Fruit fly (Drosophila melanogaster) whole organism, prepupa: ENCODE data around the gene CG9021.

ENCODE experiments used
- Blimp-1 ChIP-seq: fragments of 200-800 bp; sonication (Bioruptor generic); optimal IDR thresholded peaks from 3 replicates; lab custom pipeline; 2017; ENCODE audit warnings: missing biosample characterization, missing genetic modification characterization, mild to moderate bottlenecking, moderate library complexity, missing genetic modification reagents
- CG10669 ChIP-seq: fragments of 200-800 bp; sonication (Bioruptor generic); optimal IDR thresholded peaks from 3 replicates; lab custom pipeline; 2018; ENCODE audit warnings: missing biosample characterization, mild to moderate bottlenecking, missing genetic modification characterization, moderate library complexity
- CG32006 ChIP-seq: fragments of 200-800 bp; sonication (Bioruptor generic); optimal IDR thresholded peaks from 3 replicates; lab custom pipeline; 2017; ENCODE audit warnings: missing biosample characterization, mild to moderate bottlenecking, missing genetic modification characterization
- CG8319 ChIP-seq: fragments of 200-800 bp; sonication (Bioruptor generic); optimal IDR thresholded peaks from 3 replicates; lab custom pipeline; 2016; ENCODE audit warnings: missing biosample characterization, missing genetic modification characterization
- CG8632 ChIP-seq: fragments of 200-800 bp; sonication (Bioruptor generic); optimal IDR thresholded peaks from 3 replicates; lab custom pipeline; 2016; ENCODE audit warnings: missing biosample characterization, missing genetic modification characterization
- Eip93F ChIP-seq: fragments of 200-800 bp; sonication (Bioruptor generic); optimal IDR thresholded peaks from 2 replicates; lab custom pipeline; 2016; ENCODE audit warnings: missing biosample characterization, mild to moderate bottlenecking, missing genetic modification characterization
- Ets21C ChIP-seq: fragments of 200-800 bp; sonication (Bioruptor generic); optimal IDR thresholded peaks from 3 replicates; lab custom pipeline; 2016; ENCODE audit warnings: missing biosample characterization, missing genetic modification characterization
- Gug ChIP-seq: fragments of 200-800 bp; sonication (Bioruptor generic); IDR thresholded peaks from 2 replicates; pipeline ENCODE4 v1.3.6; 2022; ENCODE audit warnings: missing biosample characterization, missing genetic modification characterization

DNA sequence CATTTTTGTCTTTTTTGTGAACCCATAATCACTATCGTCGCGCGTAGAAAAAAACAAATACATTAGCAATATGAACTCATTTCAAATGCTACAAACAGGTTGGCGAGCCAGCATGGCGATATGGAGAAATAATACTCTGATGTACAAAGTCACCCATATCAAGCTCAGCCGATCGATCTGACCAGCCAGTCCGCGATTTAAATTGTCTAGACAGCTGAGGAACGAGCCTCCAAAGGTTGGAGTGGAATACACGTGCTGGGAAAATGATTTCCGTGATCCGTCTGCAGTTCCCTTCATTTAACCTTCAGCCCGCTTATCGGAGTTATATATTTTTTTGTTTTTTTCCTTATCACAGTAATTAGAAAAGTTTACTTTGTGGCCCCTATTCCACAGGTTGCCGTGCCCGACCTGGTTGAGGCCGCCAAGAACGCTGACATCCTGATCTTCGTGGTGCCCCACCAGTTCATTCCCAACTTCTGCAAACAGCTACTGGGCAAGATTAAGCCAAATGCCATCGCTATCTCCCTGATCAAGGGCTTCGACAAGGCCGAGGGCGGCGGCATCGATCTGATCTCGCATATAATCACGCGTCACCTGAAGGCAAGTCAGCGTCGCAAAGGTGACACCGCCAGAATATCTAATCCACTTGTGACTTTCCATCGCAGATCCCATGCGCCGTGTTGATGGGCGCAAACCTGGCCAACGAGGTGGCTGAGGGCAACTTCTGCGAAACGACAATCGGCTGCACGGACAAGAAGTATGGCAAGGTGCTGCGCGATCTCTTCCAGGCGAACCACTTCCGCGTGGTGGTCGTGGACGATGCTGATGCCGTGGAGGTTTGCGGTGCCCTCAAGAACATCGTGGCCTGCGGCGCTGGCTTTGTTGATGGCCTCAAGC is 41.4 kb upstream of the CG9021 start:
- TF ChIP-seq CG10669 (GFP tag; lab: Kevin White, UChicago) (no peak), Ets21C (GFP tag; lab: Kevin White, UChicago) (no peak), CG8632 (GFP tag; lab: Kevin White, UChicago) (no peak), CG32006 (GFP tag; lab: Kevin White, UChicago) (no peak), Blimp-1 (GFP tag; lab: Kevin White, UChicago) (no peak), CG8319 (no peak), Eip93F (GFP tag; lab: Kevin White, UChicago) (no peak), Gug (GFP tag; lab: Robert Waterston, UW) (no peak)
